Fruit fly (Drosophila melanogaster) whole organism, embryonic: ENCODE measurements around the gene Nepl14.

ENCODE experiments used
- Bdp1 ChIP-seq: fragments of 200-800 bp; sonication (Bioruptor generic); optimal IDR thresholded peaks from 3 replicates; lab custom pipeline; 2016; ENCODE audit warnings: missing biosample characterization, missing genetic modification characterization
- CG11456 ChIP-seq: fragments of 200-800 bp; sonication (Bioruptor generic); IDR thresholded peaks from 3 replicates; pipeline ENCODE4 v1.3.6; 2022; ENCODE audit warnings: missing biosample characterization, missing genetic modification characterization
- CG12659 ChIP-seq: fragments of 200-800 bp; sonication (Bioruptor generic); optimal IDR thresholded peaks from 3 replicates; lab custom pipeline; 2017; ENCODE audit warnings: mild to moderate bottlenecking, missing biosample characterization, missing genetic modification reagents, missing genetic modification characterization
- CG13424 ChIP-seq: fragments of 200-800 bp; sonication (Bioruptor generic); optimal IDR thresholded peaks from 2 replicates; lab custom pipeline; 2019; ENCODE audit warnings: missing biosample characterization, mild to moderate bottlenecking, missing genetic modification characterization, moderate library complexity
- CG14667 ChIP-seq: fragments of 200-800 bp; sonication (Bioruptor generic); IDR thresholded peaks from 2 replicates; pipeline ENCODE4 v1.3.6; 2022; ENCODE audit warnings: missing biosample characterization, missing genetic modification characterization
- CG14710 ChIP-seq: fragments of 200-800 bp; sonication (Bioruptor generic); optimal IDR thresholded peaks from 3 replicates; lab custom pipeline; 2019; ENCODE audit warnings: missing biosample characterization, mild to moderate bottlenecking, missing genetic modification characterization, moderate library complexity
- CG15601 ChIP-seq: fragments of 200-800 bp; sonication (Bioruptor generic); optimal IDR thresholded peaks from 3 replicates; lab custom pipeline; 2019; ENCODE audit warnings: missing biosample characterization, mild to moderate bottlenecking, missing genetic modification characterization, moderate library complexity
- CG18599 ChIP-seq: fragments of 200-800 bp; sonication (Bioruptor generic); optimal IDR thresholded peaks from 3 replicates; lab custom pipeline; 2017; ENCODE audit warnings: missing biosample characterization, missing genetic modification characterization, mild to moderate bottlenecking, moderate library complexity, missing genetic modification reagents
- CG2129 ChIP-seq: fragments of 200-800 bp; sonication (Bioruptor generic); IDR thresholded peaks from 2 replicates; pipeline ENCODE4 v1.3.6; 2022; ENCODE audit warnings: missing biosample characterization, missing genetic modification characterization; ENCODE audit not compliant: partially characterized antibody
- CG30431 ChIP-seq: fragments of 200-800 bp; sonication (Bioruptor generic); optimal IDR thresholded peaks from 2 replicates; lab custom pipeline; 2017; ENCODE audit warnings: missing biosample characterization, missing genetic modification characterization
- CG31224 ChIP-seq: fragments of 200-800 bp; sonication (Bioruptor generic); IDR thresholded peaks from 2 replicates; pipeline ENCODE4 v1.3.6; 2022; ENCODE audit warnings: missing biosample characterization, missing genetic modification characterization
- CG31441 ChIP-seq: fragments of 200-800 bp; sonication (Bioruptor generic); IDR thresholded peaks from 2 replicates; pipeline ENCODE4 v1.3.6; 2022; ENCODE audit warnings: missing biosample characterization, missing genetic modification characterization
- CG5180 ChIP-seq: fragments of 200-800 bp; sonication (Bioruptor generic); optimal IDR thresholded peaks from 3 replicates; lab custom pipeline; 2017; ENCODE audit warnings: missing biosample characterization, missing genetic modification characterization, mild to moderate bottlenecking, moderate library complexity, missing genetic modification reagents
- CG5953 ChIP-seq: fragments of 200-800 bp; sonication (Bioruptor generic); IDR thresholded peaks from 2 replicates; pipeline ENCODE4 v1.3.6; 2022; ENCODE audit warnings: missing biosample characterization, missing genetic modification characterization
- CG6654 ChIP-seq: fragments of 200-800 bp; sonication (Bioruptor generic); optimal IDR thresholded peaks from 2 replicates; lab custom pipeline; 2017; ENCODE audit warnings: missing biosample characterization, mild to moderate bottlenecking, missing genetic modification characterization
- CG6791 ChIP-seq: fragments of 200-800 bp; sonication (Bioruptor generic); IDR thresholded peaks from 3 replicates; pipeline ENCODE4 v1.3.6; 2022; ENCODE audit warnings: missing biosample characterization, missing genetic modification characterization; ENCODE audit not compliant: partially characterized antibody
- CG7271 ChIP-seq: fragments of 200-800 bp; sonication (Bioruptor generic); optimal IDR thresholded peaks from 2 replicates; lab custom pipeline; 2018; ENCODE audit warnings: missing biosample characterization, mild to moderate bottlenecking, missing genetic modification characterization, moderate library complexity
- CG8944 ChIP-seq: fragments of 200-800 bp; sonication (Bioruptor generic); optimal IDR thresholded peaks from 3 replicates; lab custom pipeline; 2016; ENCODE audit warnings: missing biosample characterization, missing genetic modification characterization
- CG9609 ChIP-seq: fragments of 200-800 bp; sonication (Bioruptor generic); optimal IDR thresholded peaks from 3 replicates; lab custom pipeline; 2016; ENCODE audit warnings: missing biosample characterization, missing genetic modification characterization
- CG9932 ChIP-seq: fragments of 200-800 bp; sonication (Bioruptor generic); IDR thresholded peaks from 2 replicates; pipeline ENCODE4 v1.3.6; 2022; ENCODE audit warnings: missing biosample characterization, missing genetic modification characterization
- CrebB ChIP-seq: fragments of 200-800 bp; sonication (Bioruptor generic); optimal IDR thresholded peaks from 3 replicates; lab custom pipeline; 2018; ENCODE audit warnings: missing biosample characterization, mild to moderate bottlenecking, missing genetic modification characterization
- Dip3 ChIP-seq: fragments of 200-800 bp; sonication (Bioruptor generic); optimal IDR thresholded peaks from 3 replicates; lab custom pipeline; 2016; ENCODE audit warnings: missing biosample characterization, missing genetic modification characterization
- Doc3 ChIP-seq: fragments of 200-800 bp; sonication (Bioruptor generic); IDR thresholded peaks from 3 replicates; pipeline ENCODE4 v1.3.6; 2022; ENCODE audit warnings: missing biosample characterization, missing genetic modification characterization; ENCODE audit not compliant: partially characterized antibody
- Hr78 ChIP-seq, 2 experiments: fragments of 200-800 bp in 1 of 2; fragments of >200 bp in 1 of 2; sonication (Bioruptor generic) in 1 of 2; optimal IDR thresholded peaks; 2 replicates each; lab custom pipeline; 2017 to 2019; ENCODE audit warnings: missing biosample characterization in 2 of 2, missing genetic modification characterization in 2 of 2, mild to moderate bottlenecking in 1 of 2, moderate library complexity in 1 of 2
- Hsf ChIP-seq: fragments of 200-800 bp; sonication (Bioruptor generic); optimal IDR thresholded peaks from 3 replicates; lab custom pipeline; 2016; ENCODE audit warnings: missing biosample characterization, missing genetic modification characterization
- MESR4 ChIP-seq: fragments of 200-800 bp; sonication (Bioruptor generic); optimal IDR thresholded peaks from 2 replicates; lab custom pipeline; 2018; ENCODE audit warnings: missing biosample characterization, mild to moderate bottlenecking, missing genetic modification characterization, moderate library complexity
- Med ChIP-seq: fragments of 200-800 bp; sonication (Bioruptor generic); peaks from one replicate; lab custom pipeline; 2016; ENCODE audit warnings: missing biosample characterization, missing genetic modification characterization, mild to moderate bottlenecking, inconsistent platforms, moderate library complexity
- Neu2 ChIP-seq: fragments of 200-800 bp; sonication (Bioruptor generic); optimal IDR thresholded peaks from 3 replicates; lab custom pipeline; 2016; ENCODE audit warnings: missing biosample characterization, missing genetic modification characterization, borderline replicate concordance
- Trl ChIP-seq, 3 experiments: fragments of >200 bp in 2 of 3; fragments of 200-800 bp in 1 of 3; sonication (Bioruptor generic) in 1 of 3; optimal IDR thresholded peaks; 2 replicates in 1 of 3; 3 replicates in 2 of 3; lab custom pipeline; 2016 to 2017; ENCODE audit warnings: missing biosample characterization in 1 of 3, missing genetic modification characterization in 1 of 3
- amos ChIP-seq: fragments of 200-800 bp; sonication (Bioruptor generic); IDR thresholded peaks from 2 replicates; pipeline ENCODE4 v1.3.6; 2022; ENCODE audit warnings: missing biosample characterization, missing genetic modification characterization; ENCODE audit not compliant: partially characterized antibody
- ato ChIP-seq: fragments of 200-800 bp; sonication (Bioruptor generic); IDR thresholded peaks from 2 replicates; pipeline ENCODE4 v1.3.6; 2022; ENCODE audit warnings: missing biosample characterization, missing genetic modification characterization; ENCODE audit not compliant: partially characterized antibody
- az2 ChIP-seq: fragments of 200-800 bp; sonication (Bioruptor generic); optimal IDR thresholded peaks from 3 replicates; lab custom pipeline; 2016; ENCODE audit warnings: missing biosample characterization, missing genetic modification characterization
- bowl ChIP-seq: fragments of 200-800 bp; sonication (Bioruptor generic); IDR thresholded peaks from 2 replicates; pipeline ENCODE4 v1.3.6; 2022; ENCODE audit warnings: missing biosample characterization, missing genetic modification characterization
- chinmo ChIP-seq: fragments of 200-800 bp; sonication (Bioruptor generic); IDR thresholded peaks from 4 replicates; pipeline ENCODE4 v1.3.6; 2022; ENCODE audit warnings: missing biosample characterization, missing genetic modification characterization; ENCODE audit not compliant: partially characterized antibody
- disco-r ChIP-seq: fragments of 200-800 bp; sonication (Bioruptor generic); optimal IDR thresholded peaks from 2 replicates; lab custom pipeline; 2016; ENCODE audit warnings: missing biosample characterization, missing genetic modification characterization
- klu ChIP-seq: fragments of 200-800 bp; sonication (Bioruptor generic); IDR thresholded peaks from 2 replicates; pipeline ENCODE4 v1.3.6; 2022; ENCODE audit warnings: missing biosample characterization, missing genetic modification characterization
- lilli ChIP-seq: fragments of 200-800 bp; sonication (Bioruptor generic); optimal IDR thresholded peaks from 3 replicates; lab custom pipeline; 2016; ENCODE audit warnings: missing biosample characterization, missing genetic modification characterization
- lola ChIP-seq, 3 experiments: fragments of >200 bp in 2 of 3; fragments of 200-800 bp in 1 of 3; sonication (Bioruptor generic) in 1 of 3; optimal IDR thresholded peaks; 2 replicates each; lab custom pipeline; 2017 to 2019; ENCODE audit warnings: missing biosample characterization in 3 of 3, missing genetic modification characterization in 3 of 3, mild to moderate bottlenecking in 1 of 3, moderate library complexity in 1 of 3
- nerfin-1 ChIP-seq: fragments of 200-800 bp; sonication (Bioruptor generic); optimal IDR thresholded peaks from 3 replicates; lab custom pipeline; 2019; ENCODE audit warnings: missing biosample characterization, mild to moderate bottlenecking, missing genetic modification characterization, moderate library complexity
- prd ChIP-seq, 3 experiments: fragments of >200 bp in 2 of 3; fragments of 200-800 bp in 1 of 3; sonication (Bioruptor generic) in 1 of 3; optimal IDR thresholded peaks in 2 of 3; IDR thresholded peaks in 1 of 3; 2 replicates in 2 of 3; 3 replicates in 1 of 3; pipeline versions ENCODE4 v1.3.6 to Lab custom; 2017 to 2022; ENCODE audit warnings: missing biosample characterization in 1 of 3, missing genetic modification characterization in 1 of 3
- pzg ChIP-seq: fragments of 200-800 bp; sonication (Bioruptor generic); optimal IDR thresholded peaks from 3 replicates; lab custom pipeline; 2018; ENCODE audit warnings: missing biosample characterization, mild to moderate bottlenecking, missing genetic modification characterization, moderate library complexity
- stwl ChIP-seq: fragments of 200-800 bp; sonication (Bioruptor generic); optimal IDR thresholded peaks from 3 replicates; lab custom pipeline; 2018; ENCODE audit warnings: missing biosample characterization, mild to moderate bottlenecking, missing genetic modification characterization, moderate library complexity
- zen ChIP-seq: fragments of 200-800 bp; sonication (Bioruptor generic); optimal IDR thresholded peaks from 3 replicates; lab custom pipeline; 2018; ENCODE audit warnings: missing biosample characterization, mild to moderate bottlenecking, missing genetic modification characterization, moderate library complexity
- zf30C ChIP-seq: fragments of 200-800 bp; sonication (Bioruptor generic); optimal IDR thresholded peaks from 3 replicates; lab custom pipeline; 2018; ENCODE audit warnings: missing biosample characterization, mild to moderate bottlenecking, missing genetic modification characterization

Gene Nepl14

DNA sequence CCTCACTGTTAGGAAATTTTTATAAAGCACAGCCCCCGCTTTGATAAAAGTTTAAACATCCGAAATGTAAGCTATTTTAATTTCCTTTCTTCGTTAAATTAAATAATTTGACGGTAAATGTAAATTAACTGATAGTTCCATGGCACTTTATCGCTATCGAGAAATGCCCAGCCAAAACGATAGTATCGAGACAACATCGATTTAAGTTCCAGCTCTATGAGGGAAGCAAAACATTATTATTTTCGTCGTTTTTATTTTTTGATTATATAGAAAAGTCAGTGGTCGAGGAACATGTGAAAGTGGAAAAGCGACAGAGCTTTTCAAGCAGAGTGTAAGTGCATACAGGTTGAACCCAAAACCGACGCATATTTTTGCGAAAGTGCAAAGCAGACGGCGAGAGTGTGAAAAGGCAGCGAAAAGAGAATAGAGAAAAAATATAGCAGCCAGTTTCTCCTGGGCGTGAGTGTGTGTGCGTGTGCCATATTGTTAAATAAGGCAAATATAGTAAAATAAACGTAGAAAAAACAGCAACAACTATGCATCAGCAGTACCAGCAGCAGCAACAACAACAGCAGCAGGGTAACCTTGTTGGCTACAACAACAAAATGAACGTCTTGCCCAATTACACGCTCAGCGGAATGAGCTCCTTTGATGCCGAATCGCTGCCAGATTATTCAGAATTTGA lies 36.6 kb downstream of the Nepl14 start, which contains the start of gene CG45049 (continued):
- TF ChIP-seq CG30431 (GFP tag; lab: Kevin White, UChicago), result no peak
- TF ChIP-seq lola (GFP tag; optimal IDR thresholded peaks at IDR 0.05; lab: Kevin White, UChicago), result no peak
- no peak for TF ChIP-seq CG5953 (GFP tag; lab: Robert Waterston, UW)
- no peak for TF ChIP-seq CG5180 (GFP tag; lab: Kevin White, UChicago)
- no peak for TF ChIP-seq CG6654 (GFP tag; lab: Kevin White, UChicago)
- no peak for TF ChIP-seq klu (GFP tag; lab: Robert Waterston, UW)
- peak; percentile 81 for TF ChIP-seq Doc3 (GFP tag; lab: Robert Waterston, UW)
- TF ChIP-seq Dip3, result no peak
- no peak for TF ChIP-seq stwl
- TF ChIP-seq disco-r, result no peak
- peak; percentile 0 for TF ChIP-seq CG14710 (tag; lab: Kevin White, UChicago)
- peak; percentile 34 for TF ChIP-seq lilli (GFP tag; lab: Kevin White, UChicago)
- no peak for TF ChIP-seq Neu2 (GFP tag; lab: Kevin White, UChicago)

DNA sequence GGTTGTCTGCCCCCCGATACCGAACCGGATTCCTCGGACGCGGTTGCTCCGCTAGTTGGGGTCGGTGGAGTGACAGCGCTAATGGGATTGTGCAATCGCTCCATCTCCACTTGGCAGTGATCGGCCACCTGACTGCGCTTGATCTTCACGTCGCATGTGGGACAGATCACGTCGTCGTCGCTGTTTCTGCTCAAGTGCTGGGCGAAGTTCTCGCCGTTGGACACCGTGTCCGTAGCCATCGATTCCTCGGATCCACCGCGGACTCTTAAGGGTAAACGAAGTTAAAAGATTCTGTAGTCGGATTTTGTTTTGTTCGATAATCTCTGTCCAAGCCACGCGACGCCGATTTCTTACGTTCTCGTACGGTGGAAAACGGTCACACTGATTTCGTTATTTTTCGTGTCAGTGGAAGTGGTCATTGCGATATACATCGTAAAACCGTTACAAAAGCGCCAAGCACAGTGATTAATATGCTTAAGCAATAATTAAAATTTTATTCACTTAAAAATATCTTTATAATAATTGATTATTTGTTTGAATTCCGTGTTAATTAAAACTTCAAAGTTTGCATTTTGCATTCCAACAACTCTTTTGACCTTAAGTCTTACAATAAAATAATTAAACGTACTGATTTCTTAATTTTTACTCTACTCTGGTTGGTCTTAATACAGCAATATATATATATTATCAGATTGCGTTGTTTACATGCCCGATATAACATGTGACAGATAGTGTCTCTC lies 37.3 kb downstream of the Nepl14 start, which contains the start of gene RNF220:
Gene RNF220 (minus strand): TSS at position 384 of the 740 bp plus-strand sequence.
- peak; percentile 81 for TF ChIP-seq CG6791 (GFP tag; lab: Robert Waterston, UW)
- TF ChIP-seq ato (GFP tag; lab: Robert Waterston, UW), result peak; percentile 47
- no peak for TF ChIP-seq Trl (optimal IDR thresholded peaks at IDR 0.05; lab: Kevin White, UChicago)
- no peak for TF ChIP-seq Trl (GFP tag; optimal IDR thresholded peaks at IDR 0.05; lab: Kevin White, UChicago)
- TF ChIP-seq CG11456 (GFP tag; lab: Robert Waterston, UW), result no peak
- TF ChIP-seq CrebB, result no peak
- peak; percentile 76 for TF ChIP-seq MESR4 (GFP tag; lab: Kevin White, UChicago)
- no peak for TF ChIP-seq prd (optimal IDR thresholded peaks at IDR 0.05; lab: Kevin White, UChicago)
- TF ChIP-seq prd (GFP tag; IDR thresholded peaks at IDR 0.05; lab: Robert Waterston, UW), result peak; percentile 7; the same call in 1 of the 3 replicates
- no peak for TF ChIP-seq CG7271
- TF ChIP-seq CG13424 (tag; lab: Kevin White, UChicago), result no peak
- TF ChIP-seq CG12659 (GFP tag; lab: Kevin White, UChicago), result peak; percentile 33
- TF ChIP-seq CG31441, result peak; percentile 58; the same call in 1 of the 2 replicates
- TF ChIP-seq CG18599 (GFP tag; lab: Kevin White, UChicago), result peak; percentile 7
- no peak for TF ChIP-seq CG8944 (GFP tag; lab: Kevin White, UChicago)
- TF ChIP-seq CG31224 (GFP tag; lab: Robert Waterston, UW), result no peak
- peak; percentile 51 for TF ChIP-seq pzg (GFP tag; lab: Kevin White, UChicago)
- TF ChIP-seq Hr78 (GFP tag; optimal IDR thresholded peaks at IDR 0.05; lab: Kevin White, UChicago), result no peak
- TF ChIP-seq CG9609 (GFP tag; lab: Kevin White, UChicago), result no peak
- no peak for TF ChIP-seq zen
- TF ChIP-seq zf30C (GFP tag; lab: Kevin White, UChicago), result no peak
- TF ChIP-seq CG9932 (GFP tag; lab: Robert Waterston, UW), result peak; percentile 47
- no peak for TF ChIP-seq bowl (GFP tag; lab: Robert Waterston, UW)
- no peak for TF ChIP-seq Hsf (GFP tag; lab: Kevin White, UChicago)
- no peak for TF ChIP-seq CG15601
- peak; percentile 11 for TF ChIP-seq CG2129 (GFP tag; lab: Robert Waterston, UW)
- peak; percentile 82 for TF ChIP-seq amos (GFP tag; lab: Robert Waterston, UW)
- peak; percentile 21 for TF ChIP-seq az2
- no peak for TF ChIP-seq Bdp1 (GFP tag; lab: Kevin White, UChicago)
- no peak for TF ChIP-seq nerfin-1 (tag; lab: Kevin White, UChicago)
- peak; percentile 16; the same call in 1 of the 4 replicates for TF ChIP-seq chinmo (GFP tag; lab: Robert Waterston, UW)
- 0 out of 2 replicates have a peak, but pooled peaks have one; percentile 8 for TF ChIP-seq CG14667 (GFP tag; lab: Robert Waterston, UW)
- TF ChIP-seq Med (GFP tag; lab: Kevin White, UChicago), result peak; percentile 59
